Worm (Caenorhabditis elegans): ENCODE data around the gene gldi-3.

gldi-3 gene

DNA sequence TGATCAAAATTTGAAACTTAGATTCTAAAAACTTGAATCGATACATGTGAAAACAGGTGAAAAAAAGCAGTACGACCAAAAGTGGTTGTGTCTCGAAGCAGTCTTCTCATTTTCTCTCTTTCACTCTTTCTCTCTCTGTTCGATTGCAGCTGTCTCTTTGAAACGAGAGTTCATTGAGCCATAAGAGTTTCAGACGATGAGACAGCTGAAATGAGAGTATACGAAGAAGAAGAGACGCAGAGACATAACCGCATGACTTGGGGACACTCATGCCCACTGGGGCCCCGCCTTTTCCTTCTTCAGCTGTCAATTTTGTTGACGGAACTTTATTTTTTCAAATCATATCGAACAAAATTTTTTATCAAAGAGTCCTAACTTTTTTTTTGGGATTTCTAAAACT, 5.9 kb downstream of the gldi-3 start (continued):
- TF ChIP-seq nhr-111 (GFP tag; optimal IDR thresholded peaks at IDR 0.05): no peak
- TF ChIP-seq nhr-42 (GFP tag; IDR thresholded peaks at IDR 0.05): peak; percentile 72; the same call in 1 of the 2 replicates
- peak in 1 of 2 experiments; percentile 71 for TF ChIP-seq hif-1 (tag; optimal IDR thresholded peaks at IDR 0.05)
- TF ChIP-seq sdz-12 (GFP tag; optimal IDR thresholded peaks at IDR 0.05): no peak
- no peak for TF ChIP-seq mxl-2 (GFP tag; conservative IDR thresholded peaks at IDR 0.05)
- TF ChIP-seq nhr-25 (tag; optimal IDR thresholded peaks at IDR 0.05; ENCODE audit: borderline replicate concordance, insufficient read depth): peak; percentile 76
- no peak for TF ChIP-seq duxl-1 (tag; optimal IDR thresholded peaks at IDR 0.05; ENCODE audit: poor library complexity)
- TF ChIP-seq dmd-6 (GFP tag; IDR thresholded peaks at IDR 0.05): peak; percentile 92
- TF ChIP-seq aly-2 (tag; optimal IDR thresholded peaks at IDR 0.05): no peak
- peak; percentile 79 for TF ChIP-seq nhr-48 (tag; optimal IDR thresholded peaks at IDR 0.05)
- TF ChIP-seq zfp-3 (GFP tag; conservative IDR thresholded peaks at IDR 0.05): peak; percentile 53; the same call in 1 of the 2 replicates
- TF ChIP-seq ZK337.2 (GFP tag; IDR thresholded peaks at IDR 0.05): no peak
- peak; percentile 92 for TF ChIP-seq hmg-1.1 (GFP tag; IDR thresholded peaks at IDR 0.05)
- peak; percentile 55; the same call in 1 of the 2 replicates for TF ChIP-seq arid-1 (GFP tag; conservative IDR thresholded peaks at IDR 0.05)
- no peak for TF ChIP-seq zfp-2 (tag; optimal IDR thresholded peaks at IDR 0.05)
- TF ChIP-seq nhr-41 (GFP tag; IDR thresholded peaks at IDR 0.05): no peak
- TF ChIP-seq spr-1 (tag; optimal IDR thresholded peaks at IDR 0.05): peak; percentile 65
- TF ChIP-seq F37D6.2 (tag; optimal IDR thresholded peaks at IDR 0.05): peak; percentile 29
- no peak for TF ChIP-seq F44E2.7 (GFP tag; IDR thresholded peaks at IDR 0.05)
- no peak for TF ChIP-seq nhr-10 (tag; optimal IDR thresholded peaks at IDR 0.05)
- TF ChIP-seq snpc-4 (tag; optimal IDR thresholded peaks at IDR 0.05): no peak
- TF ChIP-seq nhr-77 (tag; optimal IDR thresholded peaks at IDR 0.05): peak; percentile 67
- no peak for TF ChIP-seq lin-29 (GFP tag; IDR thresholded peaks at IDR 0.05)
- TF ChIP-seq hlh-30 (tag; optimal IDR thresholded peaks at IDR 0.05; ENCODE audit: insufficient read depth): peak; percentile 99
- peak; percentile 82 for TF ChIP-seq mep-1 (tag; optimal IDR thresholded peaks at IDR 0.05)
- TF ChIP-seq rbr-2 (tag; optimal IDR thresholded peaks at IDR 0.05): peak; percentile 77
- TF ChIP-seq fos-1 (tag; optimal IDR thresholded peaks at IDR 0.05): no peak
- TF ChIP-seq Y5F2A.4 (GFP tag; optimal IDR thresholded peaks at IDR 0.05): no peak
- peak; percentile 53 for TF ChIP-seq jun-1 (tag; optimal IDR thresholded peaks at IDR 0.05)
- TF ChIP-seq ztf-11 (tag; optimal IDR thresholded peaks at IDR 0.05): no peak
- no peak for TF ChIP-seq ZK546.5 (tag; optimal IDR thresholded peaks at IDR 0.05)
- TF ChIP-seq Y75B8A.6 (GFP tag; IDR thresholded peaks at IDR 0.05): no peak
- TF ChIP-seq F26F4.8 (GFP tag; conservative IDR thresholded peaks at IDR 0.05): no peak
- TF ChIP-seq mes-2 (tag; optimal IDR thresholded peaks at IDR 0.05; ENCODE audit: poor library complexity, severe bottlenecking): peak; percentile 82
- TF ChIP-seq aha-1 (tag): peak; percentile 78
- no peak for TF ChIP-seq unc-130 (GFP tag; optimal IDR thresholded peaks at IDR 0.05)
- no peak for TF ChIP-seq ztf-7 (tag; optimal IDR thresholded peaks at IDR 0.05)
- no peak for TF ChIP-seq nhr-237 (tag; optimal IDR thresholded peaks at IDR 0.05)
- peak; percentile 2 to 45 for TF ChIP-seq daf-16 (GFP tag; optimal IDR thresholded peaks at IDR 0.05)
- peak; percentile 70 for TF ChIP-seq daf-16 (tag; optimal IDR thresholded peaks at IDR 0.05)
- peak; percentile 19 for TF ChIP-seq lin-13 (GFP tag; optimal IDR thresholded peaks at IDR 0.05)
- TF ChIP-seq lin-1 (GFP tag; IDR thresholded peaks at IDR 0.05): peak; percentile 83
- peak; percentile 67 to 86 for TF ChIP-seq lsy-2 (tag; optimal IDR thresholded peaks at IDR 0.05)
- TF ChIP-seq egl-43 (GFP tag; IDR thresholded peaks at IDR 0.05): 0 out of 2 replicates have a peak, but pooled peaks have one; percentile 65
- TF ChIP-seq daf-12 (tag; optimal IDR thresholded peaks at IDR 0.05): no peak
- no peak for TF ChIP-seq daf-8 (GFP tag; IDR thresholded peaks at IDR 0.05)
- TF ChIP-seq hlh-11 (tag; optimal IDR thresholded peaks at IDR 0.05): peak; percentile 99
- TF ChIP-seq ces-1 (GFP tag; optimal IDR thresholded peaks at IDR 0.05): no peak
- peak; percentile 95 for TF ChIP-seq nhr-6 (tag; optimal IDR thresholded peaks at IDR 0.05)
- no peak for TF ChIP-seq daf-19 (GFP tag; conservative IDR thresholded peaks at IDR 0.05)
- TF ChIP-seq lin-38 (GFP tag; IDR thresholded peaks at IDR 0.05): peak; percentile 44; the same call in 1 of the 2 replicates
- no peak for TF ChIP-seq zip-2 (tag; optimal IDR thresholded peaks at IDR 0.05)

All from whole organism, L4 larva.